Fruit fly (Drosophila melanogaster) whole organism, prepupa: ENCODE measurements around the gene Pss.

Experiments
- Blimp-1 ChIP-seq: fragments of 200-800 bp; sonication (Bioruptor generic); optimal IDR thresholded peaks from 3 replicates; lab custom pipeline; 2017; ENCODE audit warnings: missing biosample characterization, missing genetic modification characterization, mild to moderate bottlenecking, moderate library complexity, missing genetic modification reagents
- CG10631 ChIP-seq: fragments of 200-800 bp; sonication (Bioruptor generic); optimal IDR thresholded peaks from 2 replicates; lab custom pipeline; 2016; ENCODE audit warnings: missing biosample characterization, missing genetic modification characterization
- CG10669 ChIP-seq: fragments of 200-800 bp; sonication (Bioruptor generic); optimal IDR thresholded peaks from 3 replicates; lab custom pipeline; 2018; ENCODE audit warnings: missing biosample characterization, mild to moderate bottlenecking, missing genetic modification characterization, moderate library complexity
- CG11902 ChIP-seq: fragments of 200-800 bp; sonication (Bioruptor generic); optimal IDR thresholded peaks from 3 replicates; lab custom pipeline; 2016; ENCODE audit warnings: missing biosample characterization, missing genetic modification characterization
- CG15336 ChIP-seq: fragments of 200-800 bp; sonication (Bioruptor generic); IDR thresholded peaks from 2 replicates; pipeline ENCODE4 v1.3.6; 2022; ENCODE audit warnings: missing biosample characterization, missing genetic modification characterization
- CG16779 ChIP-seq: fragments of 200-800 bp; sonication (Bioruptor generic); optimal IDR thresholded peaks from 3 replicates; lab custom pipeline; 2017; ENCODE audit warnings: missing biosample characterization, mild to moderate bottlenecking, missing genetic modification characterization
- CG32006 ChIP-seq: fragments of 200-800 bp; sonication (Bioruptor generic); optimal IDR thresholded peaks from 3 replicates; lab custom pipeline; 2017; ENCODE audit warnings: missing biosample characterization, mild to moderate bottlenecking, missing genetic modification characterization
- CG34406 ChIP-seq: fragments of 200-800 bp; sonication (Bioruptor generic); optimal IDR thresholded peaks from 3 replicates; lab custom pipeline; 2016; ENCODE audit warnings: missing biosample characterization, missing genetic modification characterization
- CG6276 ChIP-seq: fragments of 200-800 bp; sonication (Bioruptor generic); optimal IDR thresholded peaks from 2 replicates; lab custom pipeline; 2017; ENCODE audit warnings: missing biosample characterization, mild to moderate bottlenecking, missing genetic modification characterization
- CG6792 ChIP-seq: fragments of 200-800 bp; sonication (Bioruptor generic); optimal IDR thresholded peaks from 3 replicates; lab custom pipeline; 2016; ENCODE audit warnings: missing biosample characterization, missing genetic modification characterization
- CG6808 ChIP-seq: fragments of 200-800 bp; sonication (Bioruptor generic); optimal IDR thresholded peaks from 3 replicates; lab custom pipeline; 2017; ENCODE audit warnings: missing biosample characterization, missing genetic modification characterization, mild to moderate bottlenecking, moderate library complexity, missing genetic modification reagents
- CG7368 ChIP-seq: fragments of 200-800 bp; sonication (Bioruptor generic); optimal IDR thresholded peaks from 3 replicates; lab custom pipeline; 2016; ENCODE audit warnings: missing biosample characterization, missing genetic modification characterization
- CG8119 ChIP-seq: fragments of 200-800 bp; sonication (Bioruptor generic); IDR thresholded peaks from 3 replicates; pipeline ENCODE4 v1.3.6; 2022; ENCODE audit warnings: missing biosample characterization, missing genetic modification characterization
- CG8319 ChIP-seq: fragments of 200-800 bp; sonication (Bioruptor generic); optimal IDR thresholded peaks from 3 replicates; lab custom pipeline; 2016; ENCODE audit warnings: missing biosample characterization, missing genetic modification characterization
- CG8632 ChIP-seq: fragments of 200-800 bp; sonication (Bioruptor generic); optimal IDR thresholded peaks from 3 replicates; lab custom pipeline; 2016; ENCODE audit warnings: missing biosample characterization, missing genetic modification characterization
- Eip75B ChIP-seq: fragments of 200-800 bp; sonication (Bioruptor generic); optimal IDR thresholded peaks from 3 replicates; lab custom pipeline; 2016; ENCODE audit warnings: missing biosample characterization, missing genetic modification characterization
- Eip78C ChIP-seq: fragments of 200-800 bp; sonication (Bioruptor generic); peaks from one replicate; lab custom pipeline; 2016; ENCODE audit warnings: missing biosample characterization, missing genetic modification characterization
- Eip93F ChIP-seq: fragments of 200-800 bp; sonication (Bioruptor generic); optimal IDR thresholded peaks from 2 replicates; lab custom pipeline; 2016; ENCODE audit warnings: missing biosample characterization, mild to moderate bottlenecking, missing genetic modification characterization
- Ets21C ChIP-seq: fragments of 200-800 bp; sonication (Bioruptor generic); optimal IDR thresholded peaks from 3 replicates; lab custom pipeline; 2016; ENCODE audit warnings: missing biosample characterization, missing genetic modification characterization
- Ets96B ChIP-seq: fragments of 200-800 bp; optimal IDR thresholded peaks from 2 replicates; lab custom pipeline; 2019; ENCODE audit warnings: missing biosample characterization, mild to moderate bottlenecking, missing genetic modification characterization, moderate library complexity
- Hr39 ChIP-seq: fragments of 200-800 bp; sonication (Bioruptor generic); optimal IDR thresholded peaks from 2 replicates; lab custom pipeline; 2016; ENCODE audit warnings: missing biosample characterization, missing genetic modification characterization
- Lpt ChIP-seq: fragments of 200-800 bp; sonication (Bioruptor generic); optimal IDR thresholded peaks from 3 replicates; lab custom pipeline; 2016; ENCODE audit warnings: missing biosample characterization, missing genetic modification characterization
- Met ChIP-seq: fragments of 200-800 bp; sonication (Bioruptor generic); optimal IDR thresholded peaks from 3 replicates; lab custom pipeline; 2016; ENCODE audit warnings: missing biosample characterization, missing genetic modification characterization
- Smox ChIP-seq: fragments of 200-800 bp; sonication (Bioruptor generic); optimal IDR thresholded peaks from 3 replicates; lab custom pipeline; 2016; ENCODE audit warnings: missing biosample characterization, missing genetic modification characterization
- Sox14 ChIP-seq: fragments of 200-800 bp; sonication (Bioruptor generic); optimal IDR thresholded peaks from 3 replicates; lab custom pipeline; 2016; ENCODE audit warnings: missing biosample characterization, missing genetic modification characterization
- achi ChIP-seq: fragments of 200-800 bp; sonication (Bioruptor generic); optimal IDR thresholded peaks from 3 replicates; lab custom pipeline; 2016; ENCODE audit warnings: missing biosample characterization, missing genetic modification characterization
- cyc ChIP-seq: fragments of 200-800 bp; sonication (Bioruptor generic); optimal IDR thresholded peaks from 3 replicates; lab custom pipeline; 2016; ENCODE audit warnings: missing biosample characterization, missing genetic modification characterization
- esn ChIP-seq: fragments of 200-800 bp; sonication (Bioruptor generic); optimal IDR thresholded peaks from 2 replicates; lab custom pipeline; 2016; ENCODE audit warnings: missing biosample characterization, mild to moderate bottlenecking, missing genetic modification characterization, moderate library complexity
- fkh ChIP-seq: fragments of 200-800 bp; sonication (Bioruptor generic); optimal IDR thresholded peaks from 3 replicates; lab custom pipeline; 2017; ENCODE audit warnings: missing biosample characterization, mild to moderate bottlenecking, missing genetic modification characterization, moderate library complexity
- lz ChIP-seq: fragments of 200-800 bp; sonication (Bioruptor generic); optimal IDR thresholded peaks from 3 replicates; lab custom pipeline; 2016; ENCODE audit warnings: missing biosample characterization, missing genetic modification characterization
- pdm3 ChIP-seq: fragments of 200-800 bp; sonication (Bioruptor generic); optimal IDR thresholded peaks from 3 replicates; lab custom pipeline; 2016; ENCODE audit warnings: missing biosample characterization, missing genetic modification characterization
- spab ChIP-seq: fragments of 200-800 bp; sonication (Bioruptor generic); optimal IDR thresholded peaks from 2 replicates; lab custom pipeline; 2017; ENCODE audit warnings: missing biosample characterization, mild to moderate bottlenecking, missing genetic modification characterization, missing genetic modification reagents
- ss ChIP-seq, 2 experiments: fragments of 200-800 bp; sonication (Bioruptor generic); optimal IDR thresholded peaks; 2 replicates in 1 of 2; 3 replicates in 1 of 2; lab custom pipeline; 2017 to 2018; ENCODE audit warnings: mild to moderate bottlenecking in 2 of 2, missing biosample characterization in 2 of 2, missing genetic modification characterization in 2 of 2, moderate library complexity in 1 of 2
- svp ChIP-seq: fragments of 200-800 bp; sonication (Bioruptor generic); peaks from one replicate; lab custom pipeline; 2016; ENCODE audit warnings: missing biosample characterization, missing genetic modification characterization
- topi ChIP-seq: fragments of 200-800 bp; sonication (Bioruptor generic); optimal IDR thresholded peaks from 3 replicates; lab custom pipeline; 2016; ENCODE audit warnings: missing biosample characterization, missing genetic modification characterization
- vri ChIP-seq: fragments of 200-800 bp; sonication (Bioruptor generic); optimal IDR thresholded peaks from 3 replicates; lab custom pipeline; 2016; ENCODE audit warnings: missing biosample characterization, mild to moderate bottlenecking, missing genetic modification characterization

Pss gene

dm6 chr3L:20538458-20538857 lies 12.5 kb upstream of the Pss start:
- TF ChIP-seq esn: no peak
- 0 out of 2 replicates have a peak, but pooled peaks have one; percentile 28 for TF ChIP-seq CG15336 (GFP tag; lab: Robert Waterston, UW)
- peak; percentile 15 for TF ChIP-seq CG6276 (GFP tag; lab: Kevin White, UChicago)
- TF ChIP-seq vri (GFP tag; lab: Kevin White, UChicago): peak; percentile 29
- no peak for TF ChIP-seq achi
- TF ChIP-seq Ets96B (tag; lab: Kevin White, UChicago): no peak
- TF ChIP-seq spab (GFP tag; lab: Kevin White, UChicago): no peak
- no peak for TF ChIP-seq CG11902
- no peak for TF ChIP-seq CG16779 (tag; lab: Kevin White, UChicago)
- TF ChIP-seq Blimp-1: no peak

- TF ChIP-seq CG32006 (GFP tag; lab: Kevin White, UChicago) (peak; percentile 23), CG6792 (GFP tag; lab: Kevin White, UChicago) (no peak), pdm3 (peak; percentile 2), ss (GFP tag; optimal IDR thresholded peaks at IDR 0.05; lab: Kevin White, UChicago) (no peak), CG6276 (GFP tag; lab: Kevin White, UChicago) (peak; percentile 0), Eip78C (GFP tag; lab: Kevin White, UChicago) (peak; percentile 75), fkh (GFP tag; lab: Kevin White, UChicago) (peak; percentile 74)
- TF ChIP-seq, all 60 proteins: peak for 5
These were observed 11.8 kb upstream of the Pss start for dm6 chr3L:20537655-20538300.

DNA sequence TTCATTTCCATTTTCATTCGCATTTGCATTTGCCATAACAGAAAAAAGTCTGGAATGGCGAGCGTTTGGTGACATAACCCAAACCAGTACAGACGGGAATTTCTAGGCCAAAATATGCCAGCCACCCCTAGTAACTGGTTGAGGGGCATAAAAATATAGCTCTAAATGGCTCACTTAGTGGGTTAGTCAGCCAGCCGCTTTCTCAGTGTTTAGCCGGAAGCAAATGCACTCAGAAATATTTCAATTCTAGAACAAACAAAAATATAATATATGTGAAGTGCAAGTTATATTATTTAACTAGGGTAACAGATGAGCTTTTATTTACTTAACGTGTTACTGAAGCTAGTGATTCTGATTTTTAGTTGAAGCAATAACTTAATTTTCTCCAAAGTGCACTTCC lies 10.9 kb upstream of the Pss start:
- TF ChIP-seq Eip78C (GFP tag; lab: Kevin White, UChicago) (peak; percentile 31), CG8319 (no peak), CG7368 (GFP tag; lab: Kevin White, UChicago) (no peak), spab (GFP tag; lab: Kevin White, UChicago) (no peak), Ets21C (GFP tag; lab: Kevin White, UChicago) (no peak), achi (no peak), CG10631 (no peak)

DNA sequence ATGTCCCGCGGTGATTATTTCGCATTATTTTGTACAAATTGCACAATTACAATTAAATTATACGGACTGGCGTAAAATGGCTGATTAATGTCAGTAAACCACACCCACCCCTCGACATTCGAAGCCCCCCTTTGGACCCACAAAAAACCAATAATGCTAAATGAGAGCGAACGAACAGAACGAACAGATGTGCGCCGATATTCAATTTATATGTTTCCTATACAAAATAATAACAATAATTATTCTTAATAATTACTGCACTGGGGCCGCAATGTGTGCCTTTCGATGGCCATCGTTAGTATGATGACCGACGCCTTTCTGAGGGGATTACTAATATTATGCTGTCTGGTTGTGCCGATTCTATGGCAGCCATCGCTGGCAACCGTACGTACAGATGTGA lies 7.4 kb upstream of the Pss start, which contains the start of gene CG13250:
CG13250 (plus strand) TSS at position 301 of the 400 bp plus-strand sequence.
- TF ChIP-seq pdm3 (no peak), topi (GFP tag; lab: Kevin White, UChicago) (no peak), CG8632 (GFP tag; lab: Kevin White, UChicago) (no peak), CG8119 (GFP tag; lab: Robert Waterston, UW) (no peak), Met (GFP tag; lab: Kevin White, UChicago) (no peak), ss (GFP tag; optimal IDR thresholded peaks at IDR 0.05; lab: Kevin White, UChicago) (no peak), Sox14 (no peak), CG15336 (GFP tag; lab: Robert Waterston, UW) (no peak), fkh (GFP tag; lab: Kevin White, UChicago) (no peak), spab (GFP tag; lab: Kevin White, UChicago) (no peak), lz (GFP tag; lab: Kevin White, UChicago) (no peak), cyc (GFP tag; lab: Kevin White, UChicago) (no peak), CG10669 (GFP tag; lab: Kevin White, UChicago) (no peak), CG7368 (GFP tag; lab: Kevin White, UChicago) (no peak), Lpt (GFP tag; lab: Kevin White, UChicago) (no peak), CG34406 (GFP tag; lab: Kevin White, UChicago) (no peak), CG6808 (GFP tag; lab: Kevin White, UChicago) (no peak), CG10631 (no peak), Eip93F (GFP tag; lab: Kevin White, UChicago) (no peak)

DNA sequence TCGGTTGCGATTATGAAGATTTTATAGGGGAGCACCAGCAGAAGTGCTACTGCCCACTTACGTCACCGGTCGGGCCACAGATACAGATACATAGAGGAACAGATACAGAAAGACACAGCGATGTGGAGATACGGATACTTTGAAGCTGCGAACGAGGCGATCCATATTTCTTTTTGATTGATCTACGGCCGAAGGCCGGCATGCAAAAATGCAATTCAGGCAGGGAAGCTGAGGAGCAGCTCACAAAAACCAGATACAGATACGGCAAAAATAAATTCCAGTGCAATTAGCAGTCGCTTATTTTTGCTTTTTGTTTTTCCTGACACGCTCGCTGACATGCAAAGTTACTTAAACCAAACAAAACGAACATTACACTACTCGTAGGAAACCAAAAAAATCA lies 5.3 kb upstream of the Pss start:
- TF ChIP-seq topi (GFP tag; lab: Kevin White, UChicago) (no peak), CG8319 (no peak), Eip75B (no peak), CG11902 (no peak), svp (GFP tag; lab: Kevin White, UChicago) (peak; percentile 89), CG15336 (GFP tag; lab: Robert Waterston, UW) (no peak), CG10631 (no peak), Met (GFP tag; lab: Kevin White, UChicago) (no peak), Smox (GFP tag; lab: Kevin White, UChicago) (no peak), CG6808 (GFP tag; lab: Kevin White, UChicago) (no peak), Hr39 (GFP tag; lab: Kevin White, UChicago) (no peak), CG6792 (GFP tag; lab: Kevin White, UChicago) (no peak), CG6276 (GFP tag; lab: Kevin White, UChicago) (no peak), ss (GFP tag; optimal IDR thresholded peaks at IDR 0.05; lab: Kevin White, UChicago) (peak in 1 of 2 experiments; percentile 70), Eip93F (GFP tag; lab: Kevin White, UChicago) (no peak)
